Worm (Caenorhabditis elegans): ENCODE measurements around the gene pqn-15.
"Not testable (repeated sequence)": the region's sequence is repeated elsewhere in the genome, so short reads cannot be mapped to it uniquely, and the experiment has no call there.

DNA sequence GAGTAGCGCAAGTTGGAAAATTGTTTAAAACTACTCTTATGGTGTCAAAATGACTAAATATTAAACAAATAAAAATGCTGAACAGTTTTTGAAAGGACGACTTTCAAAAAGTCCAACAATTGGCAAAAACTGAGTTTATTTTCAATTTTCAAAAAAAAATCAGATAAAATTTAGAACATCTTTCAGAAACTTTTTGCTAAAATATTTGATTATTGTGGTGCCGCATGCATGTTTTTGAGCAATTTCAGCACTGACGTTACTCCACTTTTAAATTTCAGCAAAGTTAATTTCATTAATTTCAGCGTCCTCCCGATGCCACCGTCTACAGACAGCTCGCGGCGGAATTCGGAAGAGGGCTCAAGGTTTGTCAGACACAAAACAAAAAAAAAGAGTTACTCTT, 32.6 kb upstream of the pqn-15 start, which contains the start of gene cst-1:
- not testable (repeated sequence) for TF ChIP-seq peb-1 (tag; optimal IDR thresholded peaks at IDR 0.05); ZK546.5 (tag; optimal IDR thresholded peaks at IDR 0.05); snpc-4 (tag; optimal IDR thresholded peaks at IDR 0.05); lin-13 (GFP tag; optimal IDR thresholded peaks at IDR 0.05); lin-39 (tag; optimal IDR thresholded peaks at IDR 0.05); elt-3 (tag; optimal IDR thresholded peaks at IDR 0.05); nhr-10 (tag; optimal IDR thresholded peaks at IDR 0.05); sma-9 (GFP tag; optimal IDR thresholded peaks at IDR 0.05); sma-9 (tag; optimal IDR thresholded peaks at IDR 0.05); nhr-11 (tag; optimal IDR thresholded peaks at IDR 0.05); zag-1 (tag; optimal IDR thresholded peaks at IDR 0.05); ama-1 (optimal IDR thresholded peaks at IDR 0.05); alr-1 (tag; optimal IDR thresholded peaks at IDR 0.05)
